Fruit fly (Drosophila melanogaster) whole organism, embryonic: ENCODE data around the gene Dhc36C.
A peak's percentile ranks its signal among the peaks of the same experiment; 100 is the strongest.

Source experiments
- Atf6 ChIP-seq: fragments of 200-800 bp; sonication (Bioruptor generic); IDR thresholded peaks from 2 replicates; pipeline ENCODE4 v1.3.6; 2022; ENCODE audit warnings: missing biosample characterization, missing genetic modification characterization
- Bgb ChIP-seq: fragments of 200-800 bp; sonication (Bioruptor generic); IDR thresholded peaks from 2 replicates; pipeline ENCODE4 v1.3.6; 2022; ENCODE audit warnings: missing biosample characterization, missing genetic modification characterization; ENCODE audit not compliant: partially characterized antibody
- CG11504 ChIP-seq: fragments of 200-800 bp; sonication (Bioruptor generic); optimal IDR thresholded peaks from 3 replicates; lab custom pipeline; 2019; ENCODE audit warnings: missing biosample characterization, mild to moderate bottlenecking, missing genetic modification characterization, moderate library complexity
- CG11560 ChIP-seq: fragments of 200-800 bp; sonication (Bioruptor generic); IDR thresholded peaks from 3 replicates; pipeline ENCODE4 v1.3.6; 2022; ENCODE audit warnings: missing biosample characterization, missing genetic modification characterization
- CG12071 ChIP-seq: fragments of 200-800 bp; sonication (Bioruptor generic); optimal IDR thresholded peaks from 3 replicates; lab custom pipeline; 2018; ENCODE audit warnings: missing biosample characterization, mild to moderate bottlenecking, missing genetic modification characterization
- CG12155 ChIP-seq: fragments of 200-800 bp; sonication (Bioruptor generic); optimal IDR thresholded peaks from 3 replicates; lab custom pipeline; 2016; ENCODE audit warnings: missing biosample characterization, missing genetic modification characterization
- CG12236 ChIP-seq: fragments of 200-800 bp; sonication (Bioruptor generic); optimal IDR thresholded peaks from 2 replicates; lab custom pipeline; 2016; ENCODE audit warnings: missing biosample characterization, missing genetic modification characterization
- CG13775 ChIP-seq: fragments of 200-800 bp; sonication (Bioruptor generic); optimal IDR thresholded peaks from 3 replicates; lab custom pipeline; 2017; ENCODE audit warnings: missing biosample characterization, mild to moderate bottlenecking, missing genetic modification characterization
- CG17186 ChIP-seq: fragments of 200-800 bp; sonication (Bioruptor generic); optimal IDR thresholded peaks from 3 replicates; lab custom pipeline; 2017; ENCODE audit warnings: missing biosample characterization, missing genetic modification reagents, missing genetic modification characterization
- CG17328 ChIP-seq: fragments of 200-800 bp; sonication (Bioruptor generic); IDR thresholded peaks from 2 replicates; pipeline ENCODE4 v1.3.6; 2022; ENCODE audit warnings: missing biosample characterization, missing genetic modification characterization
- CG17385 ChIP-seq: fragments of 200-800 bp; sonication (Bioruptor generic); optimal IDR thresholded peaks from 3 replicates; lab custom pipeline; 2018; ENCODE audit warnings: missing biosample characterization, mild to moderate bottlenecking, missing genetic modification characterization
- CG30020 ChIP-seq: fragments of 200-800 bp; optimal IDR thresholded peaks from 2 replicates; lab custom pipeline; 2019; ENCODE audit warnings: missing biosample characterization, mild to moderate bottlenecking, missing genetic modification characterization, moderate library complexity
- CG3065 ChIP-seq: fragments of 200-800 bp; sonication (Bioruptor generic); optimal IDR thresholded peaks from 2 replicates; lab custom pipeline; 2016; ENCODE audit warnings: missing biosample characterization, missing genetic modification characterization
- CG3281 ChIP-seq: fragments of 200-800 bp; sonication (Bioruptor generic); optimal IDR thresholded peaks from 3 replicates; lab custom pipeline; 2017; ENCODE audit warnings: missing biosample characterization, mild to moderate bottlenecking, missing genetic modification characterization
- CG4360 ChIP-seq: fragments of 200-800 bp; sonication (Bioruptor generic); IDR thresholded peaks from 2 replicates; pipeline ENCODE4 v1.3.6; 2022; ENCODE audit warnings: missing biosample characterization, missing genetic modification characterization
- CG6254 ChIP-seq: fragments of 200-800 bp; sonication (Bioruptor generic); optimal IDR thresholded peaks from 3 replicates; lab custom pipeline; 2017; ENCODE audit warnings: mild to moderate bottlenecking, missing biosample characterization, missing genetic modification reagents, missing genetic modification characterization
- CG6813 ChIP-seq: fragments of 200-800 bp; sonication (Bioruptor generic); optimal IDR thresholded peaks from 2 replicates; lab custom pipeline; 2017; ENCODE audit warnings: missing biosample characterization, missing genetic modification characterization, mild to moderate bottlenecking, moderate library complexity, missing genetic modification reagents
- CG7786 ChIP-seq: fragments of 200-800 bp; sonication (Bioruptor generic); optimal IDR thresholded peaks from 2 replicates; lab custom pipeline; 2016; ENCODE audit warnings: missing biosample characterization, missing genetic modification characterization
- CG8924 ChIP-seq: fragments of 200-800 bp; optimal IDR thresholded peaks from 3 replicates; lab custom pipeline; 2019; ENCODE audit warnings: missing biosample characterization, mild to moderate bottlenecking, missing genetic modification characterization, moderate library complexity
- CG8944 ChIP-seq: fragments of 200-800 bp; sonication (Bioruptor generic); optimal IDR thresholded peaks from 3 replicates; lab custom pipeline; 2016; ENCODE audit warnings: missing biosample characterization, missing genetic modification characterization
- Dfd ChIP-seq, 2 experiments: fragments of >200 bp; optimal IDR thresholded peaks; 2 replicates each; lab custom pipeline; 2017; ENCODE audit warnings: missing biosample characterization in 2 of 2, missing genetic modification characterization in 2 of 2
- Dip2 ChIP-seq: fragments of 200-800 bp; sonication (Bioruptor generic); IDR thresholded peaks from 2 replicates; pipeline ENCODE4 v1.3.6; 2022; ENCODE audit warnings: missing biosample characterization, missing genetic modification characterization
- HLH3B ChIP-seq: fragments of 200-800 bp; sonication (Bioruptor generic); IDR thresholded peaks from 2 replicates; pipeline ENCODE4 v1.3.6; 2022; ENCODE audit warnings: missing biosample characterization, missing genetic modification characterization
- Hr3 ChIP-seq: fragments of 200-800 bp; sonication (Bioruptor generic); optimal IDR thresholded peaks from 3 replicates; lab custom pipeline; 2016; ENCODE audit warnings: missing biosample characterization, missing genetic modification characterization
- Hsf ChIP-seq: fragments of 200-800 bp; sonication (Bioruptor generic); optimal IDR thresholded peaks from 3 replicates; lab custom pipeline; 2016; ENCODE audit warnings: missing biosample characterization, missing genetic modification characterization
- NC2β ChIP-seq: fragments of 200-800 bp; sonication (Bioruptor generic); optimal IDR thresholded peaks from 2 replicates; lab custom pipeline; 2016; ENCODE audit warnings: missing biosample characterization, missing genetic modification characterization
- Optix ChIP-seq: fragments of 200-800 bp; sonication (Bioruptor generic); IDR thresholded peaks from 3 replicates; pipeline ENCODE4 v1.3.6; 2022; ENCODE audit warnings: missing biosample characterization, missing genetic modification characterization
- Sry-δ ChIP-seq: fragments of 200-800 bp; sonication (Bioruptor generic); optimal IDR thresholded peaks from 2 replicates; lab custom pipeline; 2016; ENCODE audit warnings: missing biosample characterization, missing genetic modification characterization
- bsh ChIP-seq, 2 experiments: fragments of 200-800 bp; sonication (Bioruptor generic); optimal IDR thresholded peaks; 2 replicates each; lab custom pipeline; 2017 to 2018; ENCODE audit warnings: mild to moderate bottlenecking in 2 of 2, missing biosample characterization in 2 of 2, missing genetic modification characterization in 2 of 2, moderate library complexity in 1 of 2
- chn ChIP-seq: fragments of 200-800 bp; sonication (Bioruptor generic); optimal IDR thresholded peaks from 2 replicates; lab custom pipeline; 2016; ENCODE audit warnings: missing biosample characterization, missing genetic modification characterization
- croc ChIP-seq: fragments of 200-800 bp; sonication (Bioruptor generic); conservative IDR thresholded peaks from 3 replicates; pipeline ENCODE4 v1.3.6; 2022; ENCODE audit warnings: missing biosample characterization, missing genetic modification characterization
- crp ChIP-seq, 2 experiments: fragments of 200-800 bp; sonication (Bioruptor generic); optimal IDR thresholded peaks; 2 replicates in 1 of 2; 3 replicates in 1 of 2; lab custom pipeline; 2017; ENCODE audit warnings: missing biosample characterization in 2 of 2, missing genetic modification characterization in 2 of 2, mild to moderate bottlenecking in 1 of 2, moderate library complexity in 1 of 2
- exex ChIP-seq: fragments of 200-800 bp; sonication (Bioruptor generic); optimal IDR thresholded peaks from 4 replicates; lab custom pipeline; 2018; ENCODE audit warnings: missing biosample characterization, mild to moderate bottlenecking, missing genetic modification characterization, moderate library complexity
- fd3F ChIP-seq: fragments of 200-800 bp; sonication (Bioruptor generic); optimal IDR thresholded peaks from 2 replicates; lab custom pipeline; 2018; ENCODE audit warnings: missing biosample characterization, mild to moderate bottlenecking, missing genetic modification characterization, moderate library complexity
- fd96Cb ChIP-seq: fragments of 200-800 bp; sonication (Bioruptor generic); optimal IDR thresholded peaks from 2 replicates; lab custom pipeline; 2018; ENCODE audit warnings: missing biosample characterization, mild to moderate bottlenecking, missing genetic modification characterization, moderate library complexity
- ftz-f1 ChIP-seq: fragments of 200-800 bp; sonication (Bioruptor generic); optimal IDR thresholded peaks from 2 replicates; lab custom pipeline; 2016; ENCODE audit warnings: missing biosample characterization, missing genetic modification characterization
- gem ChIP-seq: fragments of 200-800 bp; sonication (Bioruptor generic); optimal IDR thresholded peaks from 2 replicates; lab custom pipeline; 2019; ENCODE audit warnings: missing biosample characterization, mild to moderate bottlenecking, missing genetic modification characterization, moderate library complexity
- grau ChIP-seq: fragments of 200-800 bp; optimal IDR thresholded peaks from 3 replicates; lab custom pipeline; 2019; ENCODE audit warnings: missing biosample characterization, mild to moderate bottlenecking, missing genetic modification characterization, moderate library complexity
- hbn ChIP-seq: fragments of 200-800 bp; sonication (Bioruptor generic); IDR thresholded peaks from 2 replicates; pipeline ENCODE4 v1.3.6; 2022; ENCODE audit warnings: missing biosample characterization, missing genetic modification characterization; ENCODE audit not compliant: partially characterized antibody
- kah ChIP-seq: fragments of 200-800 bp; sonication (Bioruptor generic); optimal IDR thresholded peaks from 2 replicates; lab custom pipeline; 2018; ENCODE audit warnings: missing biosample characterization, mild to moderate bottlenecking, missing genetic modification characterization
- lola ChIP-seq, 3 experiments: fragments of >200 bp in 2 of 3; fragments of 200-800 bp in 1 of 3; sonication (Bioruptor generic) in 1 of 3; optimal IDR thresholded peaks; 2 replicates each; lab custom pipeline; 2017 to 2019; ENCODE audit warnings: missing biosample characterization in 3 of 3, missing genetic modification characterization in 3 of 3, mild to moderate bottlenecking in 1 of 3, moderate library complexity in 1 of 3
- onecut ChIP-seq: fragments of 200-800 bp; sonication (Bioruptor generic); IDR thresholded peaks from 2 replicates; pipeline ENCODE4 v1.3.6; 2022; ENCODE audit warnings: missing biosample characterization, missing genetic modification characterization
- p53 ChIP-seq: fragments of 200-800 bp; sonication (Bioruptor generic); optimal IDR thresholded peaks from 2 replicates; lab custom pipeline; 2016; ENCODE audit warnings: missing biosample characterization, missing genetic modification characterization
- pb ChIP-seq: fragments of 200-800 bp; sonication (Bioruptor generic); optimal IDR thresholded peaks from 3 replicates; lab custom pipeline; 2016; ENCODE audit warnings: missing biosample characterization, missing genetic modification characterization
- ranshi ChIP-seq: fragments of 200-800 bp; sonication (Bioruptor generic); IDR thresholded peaks from 2 replicates; pipeline ENCODE4 v1.3.6; 2022; ENCODE audit warnings: missing biosample characterization, missing genetic modification characterization
- sc ChIP-seq, 3 experiments: fragments of >200 bp in 2 of 3; fragments of 200-800 bp in 1 of 3; sonication (Bioruptor generic) in 1 of 3; optimal IDR thresholded peaks; 2 replicates in 2 of 3; 3 replicates in 1 of 3; lab custom pipeline; 2017; ENCODE audit warnings: mild to moderate bottlenecking in 1 of 3, missing biosample characterization in 1 of 3, missing genetic modification characterization in 1 of 3, missing genetic modification reagents in 1 of 3
- scrt ChIP-seq: fragments of 200-800 bp; sonication (Bioruptor generic); optimal IDR thresholded peaks from 2 replicates; lab custom pipeline; 2018; ENCODE audit warnings: missing biosample characterization, mild to moderate bottlenecking, missing genetic modification characterization, moderate library complexity
- so ChIP-seq: fragments of 200-800 bp; sonication (Bioruptor generic); IDR thresholded peaks from 3 replicates; pipeline ENCODE4 v1.3.6; 2022; ENCODE audit warnings: missing biosample characterization, missing genetic modification characterization
- stwl ChIP-seq: fragments of 200-800 bp; sonication (Bioruptor generic); optimal IDR thresholded peaks from 3 replicates; lab custom pipeline; 2018; ENCODE audit warnings: missing biosample characterization, mild to moderate bottlenecking, missing genetic modification characterization, moderate library complexity
- z ChIP-seq: fragments of 200-800 bp; sonication (Bioruptor generic); IDR thresholded peaks from 3 replicates; pipeline ENCODE4 v1.3.6; 2022; ENCODE audit warnings: missing biosample characterization, missing genetic modification characterization

Gene Dhc36C

DNA sequence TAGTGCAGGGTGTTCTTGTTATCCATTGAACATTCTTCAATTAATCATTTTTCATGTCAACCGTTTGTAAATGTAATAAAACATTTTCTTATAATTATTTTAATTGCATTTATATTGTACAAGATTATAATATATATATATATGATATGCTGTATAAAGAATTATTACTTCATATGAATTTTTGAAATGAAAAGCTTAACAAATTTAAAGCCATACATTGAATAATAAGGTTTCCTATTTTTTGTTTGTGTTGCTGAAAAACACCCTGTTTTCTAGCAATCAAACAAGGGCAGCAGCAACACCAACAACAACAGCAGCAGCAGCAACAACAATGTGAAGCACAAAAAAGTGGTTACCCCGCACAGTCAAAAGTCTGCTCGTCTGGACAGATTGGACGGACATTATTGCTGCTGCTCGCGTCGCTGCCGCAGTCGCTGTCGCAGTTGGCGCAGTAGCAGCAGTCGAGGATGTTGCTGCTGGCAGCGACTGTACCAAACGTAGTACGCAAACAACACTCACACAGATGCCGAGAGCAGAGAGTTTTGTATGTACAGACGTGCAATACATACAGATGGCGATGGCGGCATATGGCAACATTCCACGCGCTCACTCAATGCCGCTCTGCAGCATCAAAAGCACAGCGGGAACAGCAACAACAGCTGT lies 57.0 kb downstream of the Dhc36C start (continued):
- TF ChIP-seq sc (optimal IDR thresholded peaks at IDR 0.05; lab: Kevin White, UChicago) = no peak
- no peak for TF ChIP-seq sc (GFP tag; optimal IDR thresholded peaks at IDR 0.05; lab: Kevin White, UChicago)
- no peak for TF ChIP-seq NC2β (GFP tag; lab: Kevin White, UChicago)
- no peak for TF ChIP-seq kah (GFP tag; lab: Kevin White, UChicago)
- TF ChIP-seq Sry-δ = no peak
- no peak for TF ChIP-seq CG6254
- peak; percentile 4 for TF ChIP-seq fd96Cb
- TF ChIP-seq Hsf = no peak
- no peak for TF ChIP-seq Atf6 (GFP tag; lab: Robert Waterston, UW)
- peak; percentile 73 for TF ChIP-seq grau (tag; lab: Kevin White, UChicago)
- TF ChIP-seq CG12071 (GFP tag; lab: Kevin White, UChicago) = no peak
- no peak for TF ChIP-seq onecut (GFP tag; lab: Robert Waterston, UW)
- TF ChIP-seq z (GFP tag; lab: Robert Waterston, UW) = peak; percentile 84
- peak; percentile 80 for TF ChIP-seq CG11504 (tag; lab: Kevin White, UChicago)
- no peak for TF ChIP-seq CG8944
- TF ChIP-seq croc (GFP tag; lab: Robert Waterston, UW) = no peak
- no peak for TF ChIP-seq CG12155 (GFP tag; lab: Kevin White, UChicago)
- peak; percentile 41 for TF ChIP-seq fd3F
- TF ChIP-seq CG8924 (tag; lab: Kevin White, UChicago) = peak; percentile 68
- TF ChIP-seq Optix (GFP tag; lab: Robert Waterston, UW) = no peak
- TF ChIP-seq bsh (GFP tag; optimal IDR thresholded peaks at IDR 0.05; lab: Kevin White, UChicago) = peak in 1 of 2 experiments; percentile 5
- TF ChIP-seq stwl (tag; lab: Kevin White, UChicago) = no peak
- TF ChIP-seq ftz-f1 = no peak
- TF ChIP-seq Hr3 (GFP tag; lab: Kevin White, UChicago) = no peak
- TF ChIP-seq Bgb (GFP tag; lab: Robert Waterston, UW) = no peak
- TF ChIP-seq CG17328 = no peak
- no peak for TF ChIP-seq p53
- TF ChIP-seq hbn = no peak
- TF ChIP-seq scrt (GFP tag; lab: Kevin White, UChicago) = peak; percentile 17
- TF ChIP-seq CG13775 (GFP tag; lab: Kevin White, UChicago) = no peak
- peak; percentile 21 for TF ChIP-seq exex (tag; lab: Kevin White, UChicago)
- TF ChIP-seq ranshi (GFP tag; lab: Robert Waterston, UW) = no peak
- no peak for TF ChIP-seq CG7786 (GFP tag; lab: Kevin White, UChicago)
- no peak for TF ChIP-seq HLH3B
- TF ChIP-seq CG4360 (GFP tag; lab: Robert Waterston, UW) = peak; percentile 95
- TF ChIP-seq lola (GFP tag; optimal IDR thresholded peaks at IDR 0.05; lab: Kevin White, UChicago) = no peak
- no peak for TF ChIP-seq CG12236 (GFP tag; lab: Kevin White, UChicago)
- TF ChIP-seq CG17385 (GFP tag; lab: Kevin White, UChicago) = peak; percentile 29
- TF ChIP-seq CG30020 (tag; lab: Kevin White, UChicago) = no peak
- TF ChIP-seq so (GFP tag; lab: Robert Waterston, UW) = no peak
- no peak for TF ChIP-seq Dfd (GFP tag; optimal IDR thresholded peaks at IDR 0.05; lab: Kevin White, UChicago)
- no peak for TF ChIP-seq Dip2 (GFP tag; lab: Robert Waterston, UW)
- TF ChIP-seq CG11560 (tag; lab: Robert Waterston, UW) = no peak
- TF ChIP-seq crp (GFP tag; optimal IDR thresholded peaks at IDR 0.05; lab: Kevin White, UChicago) = no peak
- peak; percentile 49 for TF ChIP-seq CG3281
- peak; percentile 71 for TF ChIP-seq gem (tag; lab: Kevin White, UChicago)
- no peak for TF ChIP-seq CG17186 (GFP tag; lab: Kevin White, UChicago)
- no peak for TF ChIP-seq CG3065
- no peak for TF ChIP-seq pb (GFP tag; lab: Kevin White, UChicago)
- no peak for TF ChIP-seq chn (GFP tag; lab: Kevin White, UChicago)
- TF ChIP-seq CG6813 (GFP tag; lab: Kevin White, UChicago) = peak; percentile 18
